Worm (Caenorhabditis elegans) whole organism, young adult: ENCODE results near the gene tag-234.

ENCODE experiments used
- D2030.7 ChIP-seq: fragments of 200-800 bp; sonication (Bioruptor generic); IDR thresholded peaks from 2 replicates; pipeline ENCODE4 v1.3.6; 2022; ENCODE audit warnings: missing genetic modification reagents, missing genetic modification characterization, missing compliant biosample characterization
- F33H1.4 ChIP-seq: fragments of 200-800 bp; sonication (Bioruptor generic); IDR thresholded peaks from 2 replicates; pipeline ENCODE4 v1.3.6; 2022; ENCODE audit warnings: missing genetic modification reagents, missing genetic modification characterization, missing compliant biosample characterization
- Y56A3A.18 ChIP-seq: fragments of 200-800 bp; sonication (Bioruptor generic); IDR thresholded peaks from 2 replicates; pipeline ENCODE4 v1.3.6; 2022; ENCODE audit warnings: missing genetic modification reagents, missing genetic modification characterization, missing compliant biosample characterization
- akir-1 ChIP-seq: fragments of 200-800 bp; sonication (Bioruptor generic); optimal IDR thresholded peaks from 2 replicates; lab custom pipeline; 2018; ENCODE audit warnings: mild to moderate bottlenecking, missing genetic modification characterization, moderate library complexity, missing compliant biosample characterization
- atf-7 ChIP-seq: sonication (generic microtip); optimal IDR thresholded peaks from 2 replicates; lab custom pipeline; 2017; ENCODE audit warnings: mild to moderate bottlenecking, missing genetic modification characterization, missing compliant biosample characterization
- bed-1 ChIP-seq: fragments of 200-800 bp; sonication (Bioruptor generic); IDR thresholded peaks from 2 replicates; pipeline ENCODE4 v1.3.6; 2022; ENCODE audit warnings: missing genetic modification reagents, missing genetic modification characterization, missing compliant biosample characterization
- ceh-27 ChIP-seq: fragments of 200-800 bp; sonication (Bioruptor generic); optimal IDR thresholded peaks from 2 replicates; lab custom pipeline; 2018; ENCODE audit warnings: mild to moderate bottlenecking, missing genetic modification characterization, moderate library complexity, missing compliant biosample characterization
- hlh-12 ChIP-seq: sonication (generic microtip); optimal IDR thresholded peaks from 2 replicates; lab custom pipeline; 2016; ENCODE audit warnings: missing genetic modification characterization, missing compliant biosample characterization
- hmg-20 ChIP-seq: fragments of 200-800 bp; sonication (Bioruptor generic); IDR thresholded peaks from 2 replicates; pipeline ENCODE4 v1.3.6; 2022; ENCODE audit warnings: missing genetic modification reagents, missing genetic modification characterization, missing compliant biosample characterization
- nhr-90 ChIP-seq: sonication (generic microtip); optimal IDR thresholded peaks from 2 replicates; lab custom pipeline; 2016; ENCODE audit warnings: missing genotype, mild to moderate bottlenecking, missing genetic modification characterization, missing compliant biosample characterization
- pha-4 ChIP-seq: fragments of 150-350 bp; sonication (generic microtip); optimal IDR thresholded peaks from 2 replicates; lab custom pipeline; 2014; ENCODE audit warnings: missing biosample characterization, missing genetic modification reagents, missing genetic modification characterization
- unc-130 ChIP-seq: sonication (generic microtip); optimal IDR thresholded peaks from 2 replicates; lab custom pipeline; 2016; ENCODE audit warnings: missing genetic modification reagents, missing genetic modification characterization, missing compliant biosample characterization
- unc-62 ChIP-seq: fragments of 150-350 bp; optimal IDR thresholded peaks from 2 replicates; lab custom pipeline; 2014; ENCODE audit warnings: missing biosample characterization, missing genetic modification reagents, missing genetic modification characterization
- ztf-28 ChIP-seq: fragments of 200-800 bp; sonication (Bioruptor generic); IDR thresholded peaks from 2 replicates; pipeline ENCODE4 v1.3.6; 2022; ENCODE audit warnings: missing genetic modification reagents, missing genetic modification characterization, missing compliant biosample characterization

- TF ChIP-seq akir-1: peak; percentile 15
- TF ChIP-seq pha-4 (tag; lab: Kevin White, UChicago): no peak
- TF ChIP-seq D2030.7 (GFP tag; lab: Robert Waterston, UW): no peak
- TF ChIP-seq F33H1.4 (GFP tag; lab: Robert Waterston, UW): no peak
- TF ChIP-seq ceh-27: peak; percentile 33
- no peak for TF ChIP-seq ztf-28 (GFP tag; lab: Robert Waterston, UW)
- no peak for TF ChIP-seq unc-62 (GFP tag; lab: Kevin White, UChicago)
- TF ChIP-seq Y56A3A.18 (GFP tag; lab: Robert Waterston, UW): no peak
- TF ChIP-seq hmg-20 (GFP tag; lab: Robert Waterston, UW): no peak
- TF ChIP-seq hlh-12: no peak
- TF ChIP-seq unc-130 (GFP tag; lab: Kevin White, UChicago): peak; percentile 48
- TF ChIP-seq nhr-90 (tag; lab: Kevin White, UChicago): no peak
- TF ChIP-seq bed-1 (GFP tag; lab: Robert Waterston, UW): no peak
- TF ChIP-seq atf-7: no peak
Observed at ce11 chrII:5836153-5836719, 27.8 kb upstream of the tag-234 start, which contains the start of gene fzo-1.
